Fruit fly (Drosophila melanogaster): Measurements from ENCODE around the gene Nop56.

DNA sequence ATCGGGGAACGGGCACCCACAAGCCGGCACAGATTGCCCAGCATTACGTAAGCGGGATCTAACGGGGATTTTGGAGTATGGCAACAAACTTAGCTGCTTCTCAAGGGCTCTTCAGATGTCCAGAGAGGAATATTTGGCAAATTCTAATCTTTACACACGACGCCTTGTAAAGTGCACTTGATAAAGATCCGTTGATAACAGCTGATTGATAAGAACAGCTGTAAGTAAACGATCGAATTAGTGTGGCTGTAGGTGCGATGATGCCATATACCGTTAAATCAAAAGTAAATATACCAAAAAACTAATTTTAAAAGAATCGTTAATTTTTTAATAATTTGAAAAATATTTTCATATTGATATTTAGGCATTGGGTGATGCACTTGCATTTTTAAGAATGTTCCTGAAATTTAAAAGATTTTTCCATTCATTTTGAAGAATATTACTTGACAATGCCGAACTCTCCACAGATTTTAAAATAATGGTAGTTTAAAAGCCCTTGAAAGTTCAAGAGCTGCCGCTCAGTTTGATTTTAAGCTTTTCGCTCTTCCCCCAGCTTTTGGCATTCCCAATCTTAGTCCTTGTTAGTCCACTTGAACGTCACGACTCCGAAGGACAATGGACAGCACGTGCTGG, 47.2 kb upstream of the Nop56 start, which contains the start of the genes CG5377 and Nrx-1:
- no peak for TF ChIP-seq CG10348 (GFP tag; IDR thresholded peaks at IDR 0.05)
- TF ChIP-seq CG17806 (tag; optimal IDR thresholded peaks at IDR 0.05): no peak

Measured in whole organism, pupa.